Worm (Caenorhabditis elegans): ENCODE data around the gene agt-1.

The agt-1 gene

DNA sequence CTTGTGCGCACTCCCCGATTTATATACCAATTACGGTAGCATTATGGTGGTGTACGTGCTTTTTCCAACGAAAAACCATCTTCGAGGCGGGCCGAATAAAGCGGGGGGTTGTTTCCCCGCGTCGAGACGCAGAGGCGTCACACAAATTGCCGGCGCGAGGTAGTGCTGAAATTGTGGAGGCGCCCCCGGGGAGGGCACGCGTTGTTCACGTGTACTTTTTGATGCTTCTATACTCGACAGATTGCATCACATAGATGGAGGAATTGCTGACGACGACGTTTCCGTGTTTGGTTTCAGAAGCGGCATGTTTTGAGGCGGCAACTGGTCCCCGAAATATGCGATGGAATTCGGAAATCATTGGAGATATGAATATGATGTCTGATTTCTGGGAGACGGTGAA, 26.0 kb upstream of the agt-1 start (continued):
- TF ChIP-seq ceh-27 (GFP tag; optimal IDR thresholded peaks at IDR 0.05) (peak; percentile 84), cebp-2 (GFP tag; IDR thresholded peaks at IDR 0.05) (0 out of 2 replicates have a peak, but pooled peaks have one; percentile 6), gei-17 (GFP tag; optimal IDR thresholded peaks at IDR 0.05) (no peak), bed-1 (GFP tag; IDR thresholded peaks at IDR 0.05) (0 out of 2 replicates have a peak, but pooled peaks have one; percentile 76), ztf-22 (GFP tag; optimal IDR thresholded peaks at IDR 0.05) (peak; percentile 62), ztf-18 (tag; optimal IDR thresholded peaks at IDR 0.05) (peak; percentile 58), ztf-26 (tag; optimal IDR thresholded peaks at IDR 0.05) (peak; percentile 89), sdz-38 (tag; optimal IDR thresholded peaks at IDR 0.05) (no peak), lir-1 (GFP tag; conservative IDR thresholded peaks at IDR 0.05) (peak; percentile 44; the same call in 1 of the 2 replicates), snpc-3.4 (tag; optimal IDR thresholded peaks at IDR 0.05) (no peak), chd-7 (tag; optimal IDR thresholded peaks at IDR 0.05) (peak; percentile 88), madf-10 (tag; optimal IDR thresholded peaks at IDR 0.05) (peak; percentile 33), let-607 (tag; optimal IDR thresholded peaks at IDR 0.05) (peak in 1 of 2 experiments; percentile 49), ztf-6 (GFP tag; IDR thresholded peaks at IDR 0.05) (0 out of 2 replicates have a peak, but pooled peaks have one; percentile 74), zfh-2 (GFP tag; conservative IDR thresholded peaks at IDR 0.05) (peak; percentile 97), attf-5 (GFP tag; optimal IDR thresholded peaks at IDR 0.05) (peak; percentile 64), K12H6.12 (tag; optimal IDR thresholded peaks at IDR 0.05) (peak; percentile 82), K11D2.4 (GFP tag; IDR thresholded peaks at IDR 0.05) (peak; percentile 64; the same call in 1 of the 2 replicates), C17E4.6 (GFP tag; IDR thresholded peaks at IDR 0.05) (peak; percentile 65; the same call in 1 of the 2 replicates), lin-35 (GFP tag; optimal IDR thresholded peaks at IDR 0.05) (peak in 1 of 3 experiments; percentile 37), cebp-1 (GFP tag; IDR thresholded peaks at IDR 0.05) (no peak), cebp-1 (tag; optimal IDR thresholded peaks at IDR 0.05) (peak; percentile 84), Y56A3A.18 (GFP tag; IDR thresholded peaks at IDR 0.05) (0 out of 2 replicates have a peak, but pooled peaks have one; percentile 43), T07F8.4 (tag; optimal IDR thresholded peaks at IDR 0.05) (no peak), ztf-3 (GFP tag; optimal IDR thresholded peaks at IDR 0.05) (peak; percentile 39), lag-1 (GFP tag; IDR thresholded peaks at IDR 0.05) (no peak), ceh-58 (GFP tag; IDR thresholded peaks at IDR 0.05) (no peak), B0035.1 (tag; optimal IDR thresholded peaks at IDR 0.05) (no peak), hmg-1.2 (GFP tag; IDR thresholded peaks at IDR 0.05) (peak; percentile 89), nhr-80 (tag; optimal IDR thresholded peaks at IDR 0.05) (peak; percentile 57), hrde-1 (tag; optimal IDR thresholded peaks at IDR 0.05; ENCODE audit: borderline replicate concordance) (no peak), somi-1 (GFP tag; optimal IDR thresholded peaks at IDR 0.05) (peak; percentile 85), B0336.3 (GFP tag; IDR thresholded peaks at IDR 0.05) (peak; percentile 75), mcd-1 (GFP tag; IDR thresholded peaks at IDR 0.05) (peak; percentile 77), dox-1 (GFP tag; IDR thresholded peaks at IDR 0.05) (peak; percentile 62; the same call in 1 of the 2 replicates), madf-3 (GFP tag; IDR thresholded peaks at IDR 0.05) (0 out of 2 replicates have a peak, but pooled peaks have one; percentile 30), atf-7 (tag; optimal IDR thresholded peaks at IDR 0.05) (peak; percentile 82), rcor-1 (GFP tag; IDR thresholded peaks at IDR 0.05) (peak; percentile 49), nhr-120 (GFP tag; IDR thresholded peaks at IDR 0.05) (no peak), snpc-4 (GFP tag; optimal IDR thresholded peaks at IDR 0.05) (no peak), snpc-4 (tag; optimal IDR thresholded peaks at IDR 0.05) (peak in 3 of 4 experiments; percentile 30 to 51 (median 42)), egl-44 (GFP tag; IDR thresholded peaks at IDR 0.05) (peak; percentile 58), Y95B8A.8 (GFP tag; IDR thresholded peaks at IDR 0.05) (no peak)
